Fruit fly (Drosophila melanogaster): Measurements from ENCODE around the gene CG6712.

Gene CG6712

dm6 chr2L:12055837-12056388 is 40.4 kb downstream of the CG6712 start, which contains the start of the genes JhI-21, RpL7-like and CG34164 (continued):
- peak; percentile 58; the same call in 1 of the 2 replicates for TF ChIP-seq ttk (GFP tag; IDR thresholded peaks at IDR 0.05)
- TF ChIP-seq H2.0 (GFP tag; IDR thresholded peaks at IDR 0.05) = no peak
- TF ChIP-seq slbo (GFP tag; IDR thresholded peaks at IDR 0.05) = no peak
- TF ChIP-seq Side (GFP tag; optimal IDR thresholded peaks at IDR 0.05) = peak; percentile 12
- peak; percentile 8 for TF ChIP-seq zen (tag; optimal IDR thresholded peaks at IDR 0.05)
- no peak for TF ChIP-seq Fer2 (tag; optimal IDR thresholded peaks at IDR 0.05)
- TF ChIP-seq sens-2 (GFP tag; IDR thresholded peaks at IDR 0.05) = no peak

dm6 chr2L:12053365-12053764 is 42.9 kb downstream of the CG6712 start:
- TF ChIP-seq scrt (GFP tag; optimal IDR thresholded peaks at IDR 0.05) (peak; percentile 97), CG12071 (GFP tag; optimal IDR thresholded peaks at IDR 0.05) (no peak), CG5953 (GFP tag; IDR thresholded peaks at IDR 0.05) (no peak), Med (GFP tag) (peak; percentile 14)

DNA sequence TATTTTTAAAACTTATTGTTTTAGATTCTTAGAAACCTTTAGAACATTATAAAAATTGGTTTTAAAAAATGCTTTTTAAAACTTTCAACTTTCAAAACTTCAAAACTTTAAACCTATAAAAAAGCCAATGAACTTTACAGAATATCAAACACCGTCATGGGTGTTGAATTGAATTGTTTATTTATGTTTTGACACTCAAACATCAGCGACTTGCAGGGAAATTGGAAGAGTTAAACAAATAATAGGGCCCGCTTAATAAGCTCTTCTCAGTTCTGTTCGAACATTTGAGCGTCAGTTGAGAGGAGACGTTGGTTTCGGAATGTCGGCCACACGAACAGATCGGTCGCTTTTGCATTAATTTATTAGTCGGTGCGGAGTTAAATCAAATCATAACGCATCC is 47.2 kb downstream of the CG6712 start, which contains the start of gene PLCXD:
Gene PLCXD (plus strand): TSS at position 286 of the 400 bp plus-strand sequence.
- TF ChIP-seq E2f2 (GFP tag; IDR thresholded peaks at IDR 0.05) (no peak), CG15601 (tag; optimal IDR thresholded peaks at IDR 0.05) (peak; percentile 38), oc (tag; optimal IDR thresholded peaks at IDR 0.05) (no peak), gcm (GFP tag; optimal IDR thresholded peaks at IDR 0.05) (no peak), CG13296 (GFP tag; optimal IDR thresholded peaks at IDR 0.05) (peak; percentile 10), MTF-1 (GFP tag; optimal IDR thresholded peaks at IDR 0.05; ENCODE audit: borderline replicate concordance) (peak; percentile 5), CG14710 (tag; optimal IDR thresholded peaks at IDR 0.05) (peak; percentile 29), CG32772 (GFP tag; IDR thresholded peaks at IDR 0.05) (no peak), Sox100B (GFP tag; optimal IDR thresholded peaks at IDR 0.05) (peak; percentile 55), CG31441 (GFP tag; IDR thresholded peaks at IDR 0.05) (0 out of 2 replicates have a peak, but pooled peaks have one; percentile 32), CG10431 (GFP tag; optimal IDR thresholded peaks at IDR 0.05) (peak; percentile 53), stc (GFP tag; IDR thresholded peaks at IDR 0.05) (no peak), ci (GFP tag; IDR thresholded peaks at IDR 0.05) (peak; percentile 51; the same call in 2 of the 3 replicates), CG17912 (GFP tag; optimal IDR thresholded peaks at IDR 0.05) (no peak), peb (GFP tag; IDR thresholded peaks at IDR 0.05) (no peak), knrl (GFP tag; IDR thresholded peaks at IDR 0.05; ENCODE audit: partially characterized antibody) (no peak), CG5180 (GFP tag; optimal IDR thresholded peaks at IDR 0.05) (peak; percentile 91), sens (GFP tag) (peak; percentile 26), hkb (optimal IDR thresholded peaks at IDR 0.05) (no peak), hkb (GFP tag; IDR thresholded peaks at IDR 0.05) (peak; percentile 37; the same call in 1 of the 2 replicates), Fer3 (tag; optimal IDR thresholded peaks at IDR 0.05) (peak; percentile 8), PHDP (tag; optimal IDR thresholded peaks at IDR 0.05) (no peak), MESR4 (GFP tag; optimal IDR thresholded peaks at IDR 0.05) (no peak), bbx (GFP tag; IDR thresholded peaks at IDR 0.05; ENCODE audit: partially characterized antibody) (no peak), dimm (GFP tag; IDR thresholded peaks at IDR 0.05) (no peak), Atf6 (GFP tag; IDR thresholded peaks at IDR 0.05) (no peak), nerfin-1 (tag; optimal IDR thresholded peaks at IDR 0.05) (peak; percentile 9), Bteb2 (GFP tag; optimal IDR thresholded peaks at IDR 0.05) (no peak), caup (GFP tag; optimal IDR thresholded peaks at IDR 0.05; ENCODE audit: severe bottlenecking) (no peak), CG11560 (tag; IDR thresholded peaks at IDR 0.05) (no peak), CHES-1-like (GFP tag; optimal IDR thresholded peaks at IDR 0.05) (no peak), CG17359 (tag; optimal IDR thresholded peaks at IDR 0.05) (peak; percentile 15), CG9817 (tag; optimal IDR thresholded peaks at IDR 0.05) (no peak), luna (GFP tag; optimal IDR thresholded peaks at IDR 0.05) (no peak), fd64A (GFP tag; optimal IDR thresholded peaks at IDR 0.05) (peak; percentile 34), CG7745 (tag; optimal IDR thresholded peaks at IDR 0.05) (no peak), Max (GFP tag; optimal IDR thresholded peaks at IDR 0.05) (no peak)

Measured in whole organism, embryonic.